ENCODE assay signal across 4 worm cellular contexts in the genomic region with DNA sequence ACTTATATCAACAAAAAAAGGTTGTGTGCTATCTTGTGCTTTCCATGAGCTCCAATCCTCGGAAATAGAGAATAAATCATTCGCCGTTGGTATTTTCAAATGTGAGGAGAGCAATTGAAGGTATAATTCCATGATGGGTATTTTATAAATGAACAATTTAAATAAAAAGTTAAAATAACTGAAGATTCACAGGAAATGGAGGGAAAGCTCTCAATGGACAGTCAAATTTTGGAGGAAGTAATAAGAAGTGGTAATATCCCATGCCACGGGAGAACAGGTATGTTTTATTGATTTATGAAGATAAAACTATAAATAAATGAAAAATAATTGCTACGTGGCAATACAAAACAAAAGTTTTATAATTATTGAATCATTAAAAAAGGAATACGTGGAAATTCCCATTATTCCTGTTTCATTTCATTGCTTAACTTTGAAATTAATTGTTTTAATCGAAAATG.
TF ChIP-seq lines count a peak whose summit lies in the region.

No protein-coding gene starts in this region.

TF ChIP-seq in whole organism, L1 larva, 84 proteins besides CTCF, POLR2A, EP300 and RAD21 (continued from another document and continues in another):
- TF ChIP-seq nhr-19 (GFP tag; conservative IDR thresholded peaks at IDR 0.05; lab: Robert Waterston, UW) (peak; percentile 37), fkh-8 (tag; optimal IDR thresholded peaks at IDR 0.05; lab: Kevin White, UChicago) (no peak), nhr-77 (tag; optimal IDR thresholded peaks at IDR 0.05; lab: Kevin White, UChicago) (no peak), ceh-63 (GFP tag; optimal IDR thresholded peaks at IDR 0.05; lab: Kevin White, UChicago) (no peak), F16B12.6 (tag; optimal IDR thresholded peaks at IDR 0.05; lab: Kevin White, UChicago) (no peak), ceh-90 (tag; optimal IDR thresholded peaks at IDR 0.05; lab: Kevin White, UChicago) (no peak), isw-1 (GFP tag; IDR thresholded peaks at IDR 0.05; lab: Robert Waterston, UW) (no peak), ces-1 (GFP tag; optimal IDR thresholded peaks at IDR 0.05; lab: Kevin White, UChicago) (no peak), sptf-1 (tag; optimal IDR thresholded peaks at IDR 0.05; lab: Kevin White, UChicago) (no peak), hlh-4 (tag; optimal IDR thresholded peaks at IDR 0.05; lab: Kevin White, UChicago) (no peak), blmp-1 (tag; optimal IDR thresholded peaks at IDR 0.05; lab: Kevin White, UChicago) (no peak), mdl-1 (tag; optimal IDR thresholded peaks at IDR 0.05; lab: Kevin White, UChicago) (no peak), lin-14 (GFP tag; optimal IDR thresholded peaks at IDR 0.05; lab: Kevin White, UChicago) (no peak), unc-62 (GFP tag; optimal IDR thresholded peaks at IDR 0.05; lab: Kevin White, UChicago) (no peak), grh-1 (GFP tag; IDR thresholded peaks at IDR 0.05; lab: Robert Waterston, UW) (no peak), nhr-237 (tag; optimal IDR thresholded peaks at IDR 0.05; lab: Kevin White, UChicago) (no peak), elt-3 (tag; optimal IDR thresholded peaks at IDR 0.05; lab: Kevin White, UChicago) (peak in 1 of 6 experiments; percentile 16), lsy-2 (tag; optimal IDR thresholded peaks at IDR 0.05; lab: Kevin White, UChicago) (peak in 1 of 2 experiments; percentile 37), lir-3 (tag; optimal IDR thresholded peaks at IDR 0.05; lab: Kevin White, UChicago; ENCODE audit: poor library complexity) (no peak), nhr-47 (tag; optimal IDR thresholded peaks at IDR 0.05; lab: Kevin White, UChicago) (peak; percentile 33), nhr-76 (tag; optimal IDR thresholded peaks at IDR 0.05; lab: Kevin White, UChicago) (no peak), nhr-84 (tag; optimal IDR thresholded peaks at IDR 0.05; lab: Kevin White, UChicago) (no peak), lin-13 (GFP tag; optimal IDR thresholded peaks at IDR 0.05; lab: Kevin White, UChicago) (no peak), vab-15 (tag; optimal IDR thresholded peaks at IDR 0.05; lab: Kevin White, UChicago) (no peak), fkh-4 (tag; optimal IDR thresholded peaks at IDR 0.05; lab: Kevin White, UChicago; ENCODE audit: borderline replicate concordance) (no peak), fos-1 (tag; optimal IDR thresholded peaks at IDR 0.05; lab: Kevin White, UChicago) (no peak), nhr-12 (tag; optimal IDR thresholded peaks at IDR 0.05; lab: Kevin White, UChicago) (no peak), zip-4 (GFP tag; optimal IDR thresholded peaks at IDR 0.05; lab: Kevin White, UChicago) (no peak), alr-1 (tag; optimal IDR thresholded peaks at IDR 0.05; lab: Kevin White, UChicago; ENCODE audit: borderline replicate concordance) (no peak), unc-86 (tag; optimal IDR thresholded peaks at IDR 0.05; lab: Kevin White, UChicago) (no peak), egl-13 (tag; optimal IDR thresholded peaks at IDR 0.05; lab: Kevin White, UChicago) (no peak), xbp-1 (tag; optimal IDR thresholded peaks at IDR 0.05; lab: Kevin White, UChicago) (no peak), mep-1 (tag; optimal IDR thresholded peaks at IDR 0.05; lab: Kevin White, UChicago) (no peak)

TF ChIP-seq in whole organism, L3 larva, 47 proteins besides CTCF, POLR2A, EP300 and RAD21 (continued from another document):
- TF ChIP-seq jun-1 (tag; optimal IDR thresholded peaks at IDR 0.05; lab: Kevin White, UChicago) (peak; percentile 23), ceh-28 (tag; optimal IDR thresholded peaks at IDR 0.05; lab: Kevin White, UChicago) (peak; percentile 22)

TF ChIP-seq in whole organism, L4 larva, 104 proteins besides CTCF, POLR2A, EP300 and RAD21 (continued from another document and continues in another):
- TF ChIP-seq nhr-25 (tag; optimal IDR thresholded peaks at IDR 0.05; lab: Kevin White, UChicago; ENCODE audit: borderline replicate concordance, insufficient read depth) (peak; percentile 11), ZK546.5 (tag; optimal IDR thresholded peaks at IDR 0.05; lab: Kevin White, UChicago) (no peak), lir-3 (tag; optimal IDR thresholded peaks at IDR 0.05; lab: Kevin White, UChicago) (no peak), Y75B8A.6 (GFP tag; IDR thresholded peaks at IDR 0.05; lab: Robert Waterston, UW) (no peak), nhr-48 (tag; optimal IDR thresholded peaks at IDR 0.05; lab: Kevin White, UChicago) (peak; percentile 26), attf-4 (tag; optimal IDR thresholded peaks at IDR 0.05; lab: Kevin White, UChicago) (no peak), ceh-32 (tag; optimal IDR thresholded peaks at IDR 0.05; lab: Kevin White, UChicago; ENCODE audit: poor library complexity) (no peak), ztf-11 (tag; optimal IDR thresholded peaks at IDR 0.05; lab: Kevin White, UChicago) (no peak), F49E8.2 (tag; optimal IDR thresholded peaks at IDR 0.05; lab: Kevin White, UChicago; ENCODE audit: borderline replicate concordance) (no peak), ceh-44 (GFP tag; IDR thresholded peaks at IDR 0.05; lab: Robert Waterston, UW) (no peak), fos-1 (tag; optimal IDR thresholded peaks at IDR 0.05; lab: Kevin White, UChicago) (peak; percentile 51), D1046.2 (GFP tag; IDR thresholded peaks at IDR 0.05; lab: Robert Waterston, UW) (no peak), F26F4.8 (GFP tag; conservative IDR thresholded peaks at IDR 0.05; lab: Robert Waterston, UW) (no peak), tra-1 (GFP tag; IDR thresholded peaks at IDR 0.05; lab: Robert Waterston, UW) (no peak), snpc-4 (tag; optimal IDR thresholded peaks at IDR 0.05; lab: Kevin White, UChicago) (no peak), set-16 (GFP tag; IDR thresholded peaks at IDR 0.05; lab: Robert Waterston, UW) (no peak), egl-27 (tag; optimal IDR thresholded peaks at IDR 0.05; lab: Kevin White, UChicago) (no peak), gei-8 (GFP tag; optimal IDR thresholded peaks at IDR 0.05; lab: Kevin White, UChicago) (no peak), rbr-2 (tag; optimal IDR thresholded peaks at IDR 0.05; lab: Kevin White, UChicago) (no peak), unc-62 (GFP tag; optimal IDR thresholded peaks at IDR 0.05 in 1 of 2; lab: Kevin White, UChicago) (no peak), unc-62 (tag; optimal IDR thresholded peaks at IDR 0.05; lab: Kevin White, UChicago) (no peak), zfp-3 (GFP tag; conservative IDR thresholded peaks at IDR 0.05; lab: Robert Waterston, UW) (peak; percentile 83), nhr-6 (tag; optimal IDR thresholded peaks at IDR 0.05; lab: Kevin White, UChicago) (no peak), mep-1 (tag; optimal IDR thresholded peaks at IDR 0.05; lab: Kevin White, UChicago) (peak; percentile 65), nhr-42 (GFP tag; IDR thresholded peaks at IDR 0.05; lab: Robert Waterston, UW) (no peak), spr-1 (tag; optimal IDR thresholded peaks at IDR 0.05; lab: Kevin White, UChicago) (peak; percentile 26), hmg-1.1 (GFP tag; IDR thresholded peaks at IDR 0.05; lab: Robert Waterston, UW) (peak; percentile 36; the same call in 1 of the 2 replicates), zag-1 (tag; optimal IDR thresholded peaks at IDR 0.05; lab: Kevin White, UChicago) (no peak), hlh-11 (tag; optimal IDR thresholded peaks at IDR 0.05; lab: Kevin White, UChicago) (no peak), T20F7.1 (GFP tag; optimal IDR thresholded peaks at IDR 0.05; lab: Kevin White, UChicago) (peak; percentile 47), pha-4 (GFP tag; IDR thresholded peaks at IDR 0.05; lab: Robert Waterston, UW) (0 out of 2 replicates have a peak, but pooled peaks have one; percentile 4), pha-4 (tag; optimal IDR thresholded peaks at IDR 0.05; lab: Kevin White, UChicago) (no peak), mes-2 (tag; optimal IDR thresholded peaks at IDR 0.05; lab: Kevin White, UChicago; ENCODE audit: poor library complexity, severe bottlenecking) (no peak), Y105C5A.15 (GFP tag; IDR thresholded peaks at IDR 0.05; lab: Robert Waterston, UW) (0 out of 2 replicates have a peak, but pooled peaks have one; percentile 7), R02D3.7 (tag; optimal IDR thresholded peaks at IDR 0.05; lab: Kevin White, UChicago) (no peak), mdl-1 (tag; optimal IDR thresholded peaks at IDR 0.05; lab: Kevin White, UChicago) (no peak), daf-8 (GFP tag; IDR thresholded peaks at IDR 0.05; lab: Robert Waterston, UW) (no peak), nhr-77 (tag; optimal IDR thresholded peaks at IDR 0.05; lab: Kevin White, UChicago) (no peak), mxl-3 (GFP tag; optimal IDR thresholded peaks at IDR 0.05; lab: Kevin White, UChicago) (no peak), daf-16 (GFP tag; optimal IDR thresholded peaks at IDR 0.05; lab: Kevin White, UChicago) (peak in 1 of 2 experiments; percentile 62), daf-16 (tag; optimal IDR thresholded peaks at IDR 0.05; lab: Kevin White, UChicago) (peak; percentile 61), jun-1 (tag; optimal IDR thresholded peaks at IDR 0.05; lab: Kevin White, UChicago) (no peak), aha-1 (tag; lab: Kevin White, UChicago) (peak; percentile 26), mdt-29 (GFP tag; IDR thresholded peaks at IDR 0.05; lab: Robert Waterston, UW) (no peak), hlh-30 (tag; optimal IDR thresholded peaks at IDR 0.05; lab: Kevin White, UChicago; ENCODE audit: insufficient read depth) (no peak), ama-1 (optimal IDR thresholded peaks at IDR 0.05; lab: Kevin White, UChicago) (peak; percentile 68), nhr-111 (GFP tag; optimal IDR thresholded peaks at IDR 0.05; lab: Kevin White, UChicago) (peak; percentile 51), ceh-28 (tag; optimal IDR thresholded peaks at IDR 0.05; lab: Kevin White, UChicago) (no peak), arid-1 (GFP tag; conservative IDR thresholded peaks at IDR 0.05; lab: Robert Waterston, UW) (no peak)

TF ChIP-seq in whole organism, young adult, 124 proteins besides CTCF, POLR2A, EP300 and RAD21 (continued from another document and continues in another):
- TF ChIP-seq let-526 (GFP tag; IDR thresholded peaks at IDR 0.05; lab: Robert Waterston, UW) (no peak), hmg-20 (GFP tag; IDR thresholded peaks at IDR 0.05; lab: Robert Waterston, UW) (no peak), lag-1 (GFP tag; IDR thresholded peaks at IDR 0.05; lab: Robert Waterston, UW) (no peak), B0336.3 (GFP tag; IDR thresholded peaks at IDR 0.05; lab: Robert Waterston, UW) (peak; percentile 50; the same call in 1 of the 2 replicates), aptf-2 (GFP tag; conservative IDR thresholded peaks at IDR 0.05; lab: Robert Waterston, UW) (no peak), lir-1 (GFP tag; conservative IDR thresholded peaks at IDR 0.05; lab: Robert Waterston, UW) (no peak), pbrm-1 (GFP tag; IDR thresholded peaks at IDR 0.05; lab: Robert Waterston, UW) (0 out of 2 replicates have a peak, but pooled peaks have one; percentile 15), F52B5.7 (tag; optimal IDR thresholded peaks at IDR 0.05; lab: Kevin White, UChicago) (no peak), Y53G8AR.9 (GFP tag; conservative IDR thresholded peaks at IDR 0.05; lab: Robert Waterston, UW) (0 out of 2 replicates have a peak, but pooled peaks have one; percentile 54), nhr-80 (tag; optimal IDR thresholded peaks at IDR 0.05; lab: Kevin White, UChicago) (no peak), C06A6.2 (GFP tag; conservative IDR thresholded peaks at IDR 0.05; lab: Robert Waterston, UW) (no peak), rpc-1 (optimal IDR thresholded peaks at IDR 0.05; lab: Kevin White, UChicago) (no peak), rpc-1 (tag; optimal IDR thresholded peaks at IDR 0.05; lab: Kevin White, UChicago) (no peak), Y79H2A.3 (GFP tag; conservative IDR thresholded peaks at IDR 0.05; lab: Robert Waterston, UW) (no peak), tlf-1 (GFP tag; optimal IDR thresholded peaks at IDR 0.05; lab: Kevin White, UChicago) (peak; percentile 42), snpc-1.1 (tag; optimal IDR thresholded peaks at IDR 0.05; lab: Kevin White, UChicago; ENCODE audit: insufficient read depth) (no peak), ceh-91 (GFP tag; IDR thresholded peaks at IDR 0.05; lab: Robert Waterston, UW) (no peak), hrde-1 (tag; optimal IDR thresholded peaks at IDR 0.05; lab: Kevin White, UChicago; ENCODE audit: borderline replicate concordance) (peak; percentile 6), attf-5 (GFP tag; optimal IDR thresholded peaks at IDR 0.05; lab: Kevin White, UChicago) (peak; percentile 21), unc-62 (GFP tag; optimal IDR thresholded peaks at IDR 0.05; lab: Kevin White, UChicago) (no peak), F49E8.2 (tag; optimal IDR thresholded peaks at IDR 0.05; lab: Kevin White, UChicago; ENCODE audit: insufficient read depth) (peak; percentile 24), gei-17 (GFP tag; optimal IDR thresholded peaks at IDR 0.05; lab: Kevin White, UChicago) (peak; percentile 3), die-1 (tag; optimal IDR thresholded peaks at IDR 0.05; lab: Kevin White, UChicago) (no peak), mxl-1 (tag; optimal IDR thresholded peaks at IDR 0.05; lab: Kevin White, UChicago) (no peak), snpc-1.3 (tag; optimal IDR thresholded peaks at IDR 0.05; lab: Kevin White, UChicago; ENCODE audit: insufficient read depth) (no peak), sdz-38 (tag; optimal IDR thresholded peaks at IDR 0.05; lab: Kevin White, UChicago) (no peak), F10E7.11 (tag; optimal IDR thresholded peaks at IDR 0.05; lab: Kevin White, UChicago) (peak; percentile 62), tbx-9 (tag; optimal IDR thresholded peaks at IDR 0.05; lab: Kevin White, UChicago; ENCODE audit: borderline replicate concordance) (no peak), lin-54 (GFP tag; optimal IDR thresholded peaks at IDR 0.05; lab: Kevin White, UChicago) (no peak), bed-1 (GFP tag; IDR thresholded peaks at IDR 0.05; lab: Robert Waterston, UW) (0 out of 2 replicates have a peak, but pooled peaks have one; percentile 14), attf-3 (GFP tag; conservative IDR thresholded peaks at IDR 0.05; lab: Robert Waterston, UW) (no peak), ekl-4 (GFP tag; IDR thresholded peaks at IDR 0.05; lab: Robert Waterston, UW) (peak; percentile 17; the same call in 1 of the 2 replicates), egl-44 (GFP tag; IDR thresholded peaks at IDR 0.05; lab: Robert Waterston, UW) (no peak), ceh-79 (tag; optimal IDR thresholded peaks at IDR 0.05; lab: Kevin White, UChicago) (no peak), ets-4 (GFP tag; optimal IDR thresholded peaks at IDR 0.05; lab: Kevin White, UChicago) (no peak), him-1 (tag; optimal IDR thresholded peaks at IDR 0.05; lab: Kevin White, UChicago) (no peak), Y56A3A.18 (GFP tag; IDR thresholded peaks at IDR 0.05; lab: Robert Waterston, UW) (peak; percentile 54; the same call in 1 of the 2 replicates), lsl-1 (GFP tag; optimal IDR thresholded peaks at IDR 0.05; lab: Kevin White, UChicago) (no peak), efl-1 (GFP tag; optimal IDR thresholded peaks at IDR 0.05; lab: Kevin White, UChicago) (no peak), nfya-1 (tag; optimal IDR thresholded peaks at IDR 0.05; lab: Kevin White, UChicago; ENCODE audit: borderline replicate concordance, insufficient read depth) (no peak), dpff-1 (tag; optimal IDR thresholded peaks at IDR 0.05; lab: Kevin White, UChicago) (no peak), Y95B8A.8 (GFP tag; IDR thresholded peaks at IDR 0.05; lab: Robert Waterston, UW) (no peak; the same call in 1 of the 2 replicates), rcor-1 (GFP tag; IDR thresholded peaks at IDR 0.05; lab: Robert Waterston, UW) (no peak), cebp-1 (GFP tag; IDR thresholded peaks at IDR 0.05; lab: Robert Waterston, UW) (no peak), cebp-1 (tag; optimal IDR thresholded peaks at IDR 0.05; lab: Kevin White, UChicago) (peak; percentile 29), ceh-27 (GFP tag; optimal IDR thresholded peaks at IDR 0.05; lab: Kevin White, UChicago) (no peak), fkh-3 (tag; optimal IDR thresholded peaks at IDR 0.05; lab: Kevin White, UChicago) (no peak), madf-10 (tag; optimal IDR thresholded peaks at IDR 0.05; lab: Kevin White, UChicago) (no peak), F23B12.7 (tag; optimal IDR thresholded peaks at IDR 0.05; lab: Kevin White, UChicago; ENCODE audit: insufficient read depth) (no peak), let-607 (tag; optimal IDR thresholded peaks at IDR 0.05; lab: Kevin White, UChicago) (peak; percentile 21 to 35), ztf-18 (tag; optimal IDR thresholded peaks at IDR 0.05; lab: Kevin White, UChicago) (no peak), akir-1 (GFP tag; optimal IDR thresholded peaks at IDR 0.05; lab: Kevin White, UChicago) (no peak), Y53F4B.3 (GFP tag; IDR thresholded peaks at IDR 0.05; lab: Robert Waterston, UW) (no peak), dox-1 (GFP tag; IDR thresholded peaks at IDR 0.05; lab: Robert Waterston, UW) (no peak)
